Worm (Caenorhabditis elegans): Measurements from ENCODE around the gene srg-7.

- TF ChIP-seq aly-2 (tag; optimal IDR thresholded peaks at IDR 0.05) (no peak), nhr-77 (tag; optimal IDR thresholded peaks at IDR 0.05) (no peak), nhr-237 (tag; optimal IDR thresholded peaks at IDR 0.05) (no peak), mdl-1 (tag; optimal IDR thresholded peaks at IDR 0.05) (no peak), elt-2 (tag; optimal IDR thresholded peaks at IDR 0.05) (no peak), fkh-10 (GFP tag; optimal IDR thresholded peaks at IDR 0.05) (peak; percentile 87), nhr-11 (tag; optimal IDR thresholded peaks at IDR 0.05) (no peak)
These were observed 42.4 kb upstream of the srg-7 start for ce11 chrIII:6310352-6310751.

Measured in whole organism, L1 larva.